Fruit fly (Drosophila melanogaster) whole organism, adult: Measurements from ENCODE around the gene lsn.

Experiments used
- CG14711 ChIP-seq: fragments of 200-800 bp; sonication (Bioruptor generic); optimal IDR thresholded peaks from 2 replicates; lab custom pipeline; 2018; ENCODE audit warnings: missing biosample characterization, mild to moderate bottlenecking, missing genetic modification characterization, moderate library complexity
- Clk ChIP-seq: fragments of 200-800 bp; sonication (Bioruptor generic); optimal IDR thresholded peaks from 2 replicates; lab custom pipeline; 2017; ENCODE audit warnings: missing biosample characterization, missing genetic modification characterization
- Mnt ChIP-seq: fragments of 200-800 bp; sonication (Bioruptor generic); optimal IDR thresholded peaks from 2 replicates; lab custom pipeline; 2016; ENCODE audit warnings: missing biosample characterization, mild to moderate bottlenecking, missing genetic modification characterization
- cnc ChIP-seq, 2 experiments: fragments of >200 bp; optimal IDR thresholded peaks; 2 replicates each; lab custom pipeline; 2017
- pad ChIP-seq: fragments of 200-800 bp; sonication (Bioruptor generic); optimal IDR thresholded peaks from 3 replicates; lab custom pipeline; 2017; ENCODE audit warnings: missing biosample characterization, missing genetic modification characterization, mild to moderate bottlenecking, moderate library complexity, missing genetic modification reagents

DNA sequence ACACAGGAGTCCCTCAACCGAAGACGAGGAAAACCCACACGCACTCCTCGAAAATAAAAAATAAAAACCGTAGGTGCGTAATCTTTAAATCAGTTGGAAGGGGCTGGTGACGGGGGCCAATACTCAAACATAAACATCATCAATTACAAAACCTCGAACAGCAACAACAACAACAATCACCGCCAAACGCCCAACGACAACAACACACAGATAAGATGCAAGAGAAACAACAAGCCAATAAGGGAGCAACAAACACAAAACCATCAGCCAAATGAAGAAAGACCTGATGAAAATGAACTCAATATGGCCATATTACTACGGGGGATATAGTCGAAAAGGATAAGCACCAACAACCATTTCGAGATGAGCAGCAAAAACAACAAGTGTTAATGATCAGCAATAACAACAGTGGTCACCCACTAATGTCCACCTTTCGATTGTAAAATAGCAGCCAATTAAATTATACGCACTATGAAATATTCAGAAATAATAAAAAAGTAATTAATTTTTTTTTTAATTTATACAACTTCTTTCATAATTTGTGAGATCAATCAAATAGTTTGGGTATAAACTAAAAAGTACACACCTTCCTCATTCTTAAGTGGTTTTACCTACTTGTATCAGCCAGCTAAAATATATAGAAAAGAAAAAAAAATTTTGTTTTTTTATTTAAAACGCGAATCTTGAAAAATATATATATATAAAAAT lies 41.1 kb upstream of the lsn start:
- TF ChIP-seq Clk (GFP tag; lab: Kevin White, UChicago) = no peak
- peak; percentile 30 for TF ChIP-seq CG14711
- no peak for TF ChIP-seq pad (GFP tag; lab: Kevin White, UChicago)
- TF ChIP-seq Mnt = no peak
- TF ChIP-seq cnc (optimal IDR thresholded peaks at IDR 0.05; lab: Kevin White, UChicago) = no peak
